Fruit fly (Drosophila melanogaster) whole organism, wandering third instar larva: Measurements from ENCODE around the gene Dref.
A peak's percentile ranks its signal among the peaks of the same experiment; 100 is the strongest.

Source experiments
- Abd-B ChIP-seq: fragments of >200 bp; optimal IDR thresholded peaks from 2 replicates; lab custom pipeline; 2017; ENCODE audit warnings: missing biosample characterization, missing genetic modification characterization
- CG32264 ChIP-seq: fragments of 200-800 bp; sonication (Bioruptor generic); optimal IDR thresholded peaks from 2 replicates; lab custom pipeline; 2016; ENCODE audit warnings: missing biosample characterization, missing genetic modification characterization
- CG9705 ChIP-seq: fragments of 200-800 bp; sonication (Bioruptor generic); optimal IDR thresholded peaks from 2 replicates; lab custom pipeline; 2018; ENCODE audit warnings: missing biosample characterization, mild to moderate bottlenecking, missing genetic modification characterization
- CrebA ChIP-seq: fragments of 200-800 bp; sonication (Bioruptor generic); optimal IDR thresholded peaks from 2 replicates; lab custom pipeline; 2016; ENCODE audit warnings: missing biosample characterization, mild to moderate bottlenecking, missing genetic modification characterization, borderline replicate concordance
- Dfd ChIP-seq: fragments of >200 bp; optimal IDR thresholded peaks from 2 replicates; lab custom pipeline; 2017; ENCODE audit warnings: missing biosample characterization, missing genetic modification characterization
- Dif ChIP-seq: fragments of 200-275, 200-300 bp; sonication (Bioruptor generic); optimal IDR thresholded peaks from 2 replicates; lab custom pipeline; 2018; ENCODE audit warnings: missing biosample characterization, missing genetic modification characterization; ENCODE audit not compliant: partially characterized antibody
- GATAd ChIP-seq: sonication (Bioruptor generic); optimal IDR thresholded peaks from 2 replicates; lab custom pipeline; 2016; ENCODE audit warnings: missing biosample characterization, missing genetic modification characterization
- HLH106 ChIP-seq: fragments of 200-800 bp; optimal IDR thresholded peaks from 3 replicates; lab custom pipeline; 2019; ENCODE audit warnings: missing biosample characterization, mild to moderate bottlenecking, missing genetic modification characterization, moderate library complexity
- Hnf4 ChIP-seq: fragments of 200-800 bp; sonication (Bioruptor generic); optimal IDR thresholded peaks from 2 replicates; lab custom pipeline; 2016; ENCODE audit warnings: missing biosample characterization, mild to moderate bottlenecking, missing genetic modification characterization
- Hr78 ChIP-seq: fragments of >200 bp; optimal IDR thresholded peaks from 2 replicates; lab custom pipeline; 2017; ENCODE audit warnings: missing biosample characterization, missing genetic modification characterization
- Hr83 ChIP-seq: fragments of 200-300 bp; sonication (Bioruptor generic); optimal IDR thresholded peaks from 2 replicates; lab custom pipeline; 2016; ENCODE audit warnings: missing biosample characterization, mild to moderate bottlenecking, missing genetic modification characterization, moderate library complexity; ENCODE audit not compliant: poor library complexity, severe bottlenecking
- Jra ChIP-seq: sonication (Bioruptor generic); optimal IDR thresholded peaks from 2 replicates; lab custom pipeline; 2016; ENCODE audit warnings: missing biosample characterization, missing genetic modification characterization
- Mio ChIP-seq: sonication (Bioruptor generic); optimal IDR thresholded peaks from 2 replicates; lab custom pipeline; 2016; ENCODE audit warnings: missing biosample characterization, missing genetic modification characterization
- Myc ChIP-seq: fragments of >200 bp; optimal IDR thresholded peaks from 2 replicates; lab custom pipeline; 2017
- N ChIP-seq: fragments of >200 bp; optimal IDR thresholded peaks from 2 replicates; lab custom pipeline; 2018; ENCODE audit warnings: missing biosample characterization, missing external identifiers, missing genetic modification characterization
- OdsH ChIP-seq: fragments of 200-800 bp; sonication (Bioruptor generic); optimal IDR thresholded peaks from 2 replicates; lab custom pipeline; 2016; ENCODE audit warnings: missing biosample characterization, mild to moderate bottlenecking, missing genetic modification characterization
- Rel ChIP-seq, 2 experiments: fragments of 200-800 bp; sonication (Bioruptor generic) in 1 of 2; optimal IDR thresholded peaks; 2 replicates in 1 of 2; 3 replicates in 1 of 2; lab custom pipeline; 2016 to 2019; ENCODE audit warnings: mild to moderate bottlenecking in 2 of 2, missing biosample characterization in 2 of 2, missing genetic modification characterization in 2 of 2, moderate library complexity in 1 of 2
- Sp1 ChIP-seq: fragments of 200-800 bp; sonication (Bioruptor generic); optimal IDR thresholded peaks from 3 replicates; lab custom pipeline; 2019; ENCODE audit warnings: missing biosample characterization, mild to moderate bottlenecking, missing genetic modification characterization, moderate library complexity
- Vsx2 ChIP-seq: fragments of 200-300, 225-300 bp; sonication (Bioruptor generic); optimal IDR thresholded peaks from 2 replicates; lab custom pipeline; 2018; ENCODE audit warnings: missing biosample characterization, missing genetic modification characterization; ENCODE audit not compliant: partially characterized antibody
- br ChIP-seq: fragments of 200-800 bp; sonication (Bioruptor generic); optimal IDR thresholded peaks from 2 replicates; lab custom pipeline; 2016; ENCODE audit warnings: missing biosample characterization, missing genetic modification characterization
- brk ChIP-seq: fragments of 200-800 bp; sonication (Bioruptor generic); optimal IDR thresholded peaks from 2 replicates; lab custom pipeline; 2016; ENCODE audit warnings: missing biosample characterization, mild to moderate bottlenecking, missing genetic modification characterization
- dl ChIP-seq, 2 experiments: fragments of 175-275, 200-275 bp in 1 of 2; fragments of 200-275 bp in 1 of 2; sonication (Bioruptor generic); optimal IDR thresholded peaks; lab custom pipeline; 2018; ENCODE audit warnings: mild to moderate bottlenecking in 2 of 2, missing biosample characterization in 2 of 2, missing genetic modification characterization in 2 of 2, moderate library complexity in 2 of 2; ENCODE audit not compliant: partially characterized antibody in 2 of 2, insufficient read depth in 1 of 2
- dmrt93B ChIP-seq: fragments of 200-800 bp; sonication (Bioruptor generic); optimal IDR thresholded peaks from 2 replicates; lab custom pipeline; 2018; ENCODE audit warnings: missing biosample characterization, mild to moderate bottlenecking, missing genetic modification characterization
- dsf ChIP-seq: sonication (Bioruptor generic); optimal IDR thresholded peaks from 2 replicates; lab custom pipeline; 2016; ENCODE audit warnings: missing biosample characterization, missing genetic modification characterization, borderline replicate concordance
- ey ChIP-seq: fragments of 200-800 bp; sonication (Bioruptor generic); optimal IDR thresholded peaks from 2 replicates; lab custom pipeline; 2016; ENCODE audit warnings: missing biosample characterization, missing genetic modification characterization
- foxo ChIP-seq, 2 experiments: fragments of 200-800 bp; sonication (Bioruptor generic); optimal IDR thresholded peaks; 2 replicates in 1 of 2; 3 replicates in 1 of 2; lab custom pipeline; 2016 to 2017; ENCODE audit warnings: missing biosample characterization in 2 of 2, missing genetic modification characterization in 2 of 2
- fru ChIP-seq: fragments of 200-800 bp; sonication (Bioruptor generic); optimal IDR thresholded peaks from 3 replicates; lab custom pipeline; 2016; ENCODE audit warnings: missing biosample characterization, mild to moderate bottlenecking, missing genetic modification characterization
- h ChIP-seq: fragments of 200-800 bp; sonication (Bioruptor generic); optimal IDR thresholded peaks from 3 replicates; lab custom pipeline; 2016; ENCODE audit warnings: missing biosample characterization, mild to moderate bottlenecking, missing genetic modification characterization
- jim ChIP-seq: fragments of 175-275, 200-325 bp; sonication (Bioruptor generic); optimal IDR thresholded peaks from 2 replicates; lab custom pipeline; 2016; ENCODE audit warnings: missing biosample characterization, mild to moderate bottlenecking, missing genetic modification characterization
- lola ChIP-seq: fragments of >200 bp; optimal IDR thresholded peaks from 2 replicates; lab custom pipeline; 2017; ENCODE audit warnings: missing biosample characterization, missing genetic modification characterization
- pan ChIP-seq: fragments of >200 bp; optimal IDR thresholded peaks from 2 replicates; lab custom pipeline; 2017
- psq ChIP-seq: fragments of 200-800 bp; sonication (Bioruptor generic); optimal IDR thresholded peaks from 3 replicates; lab custom pipeline; 2017; ENCODE audit warnings: missing biosample characterization, mild to moderate bottlenecking, missing genetic modification characterization, moderate library complexity
- rgr ChIP-seq: fragments of 200-800 bp; sonication (Bioruptor generic); optimal IDR thresholded peaks from 3 replicates; lab custom pipeline; 2016; ENCODE audit warnings: missing biosample characterization, mild to moderate bottlenecking, missing genetic modification characterization
- sage ChIP-seq: fragments of 200-800 bp; sonication (Bioruptor generic); optimal IDR thresholded peaks from 2 replicates; lab custom pipeline; 2016; ENCODE audit warnings: missing biosample characterization, mild to moderate bottlenecking, missing genetic modification characterization
- sv ChIP-seq: fragments of 200-800 bp; sonication (Bioruptor generic); optimal IDR thresholded peaks from 3 replicates; lab custom pipeline; 2016; ENCODE audit warnings: missing biosample characterization, missing genetic modification characterization
- tai ChIP-seq: sonication (Bioruptor generic); optimal IDR thresholded peaks from 2 replicates; lab custom pipeline; 2016; ENCODE audit warnings: missing biosample characterization, missing genetic modification characterization
- usp ChIP-seq: fragments of >200 bp; optimal IDR thresholded peaks from 2 replicates; lab custom pipeline; 2017; ENCODE audit warnings: missing biosample characterization, missing genetic modification characterization
- woc ChIP-seq: sonication (Bioruptor generic); optimal IDR thresholded peaks from 2 replicates; lab custom pipeline; 2016; ENCODE audit warnings: missing biosample characterization, mild to moderate bottlenecking, missing genetic modification characterization

Gene Dref

DNA sequence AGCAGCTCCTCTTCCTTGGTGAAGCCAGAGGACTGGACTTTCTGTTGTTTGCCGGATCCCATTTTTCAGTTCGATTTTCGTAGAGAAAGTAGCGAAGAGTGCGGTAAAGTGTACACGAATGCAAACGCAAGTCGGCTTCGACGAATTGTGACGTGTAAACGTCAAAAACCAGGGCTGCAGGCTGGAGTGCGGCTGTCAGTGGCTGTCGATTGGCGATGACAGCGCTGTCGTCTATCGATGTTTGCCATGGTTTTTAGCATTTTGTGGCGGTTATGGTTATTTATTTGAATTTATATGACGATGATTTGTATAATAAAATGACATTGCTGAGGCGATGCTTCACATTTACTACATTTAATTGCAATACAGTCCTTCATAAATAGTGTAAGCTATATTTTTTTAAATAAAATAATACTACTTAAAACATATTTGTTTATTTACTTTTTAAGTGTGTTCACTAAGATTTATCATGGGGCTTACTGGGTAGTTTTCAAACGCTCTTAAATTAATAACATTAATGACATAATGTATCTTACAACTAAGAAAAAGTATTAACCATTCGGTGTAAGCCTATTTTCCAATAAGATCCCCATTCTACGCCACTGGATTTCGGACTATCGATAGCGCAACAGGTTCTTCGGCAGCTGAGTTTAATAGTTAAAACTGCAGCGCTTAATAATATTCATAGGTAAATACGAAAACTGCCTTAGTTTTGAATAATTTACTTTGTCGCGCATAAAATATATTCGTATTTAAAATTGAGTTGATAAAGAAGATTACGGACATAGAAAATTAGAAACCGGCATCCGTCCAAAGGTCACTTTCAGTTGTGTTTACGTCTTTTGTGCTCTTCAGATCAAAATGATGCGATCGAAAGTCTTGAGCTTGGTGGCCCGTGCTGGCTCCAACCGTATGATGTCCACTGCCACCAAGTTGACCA lies 48.7 kb downstream of the Dref start, which contains the start of the genes CG5885 and CG4598:
TSS of gene CG5885 (minus strand) at position 311 of the 940 bp plus-strand sequence.
TSS of gene CG4598 (plus strand) at position 599 of the 940 bp plus-strand sequence.
- peak; percentile 45 for TF ChIP-seq Dif (GFP tag; lab: Kevin White, UChicago)
- no peak for TF ChIP-seq jim (GFP tag; lab: Kevin White, UChicago)
- no peak for TF ChIP-seq usp
- TF ChIP-seq Sp1 (GFP tag; lab: Kevin White, UChicago) = peak; percentile 68
- TF ChIP-seq fru (GFP tag; lab: Kevin White, UChicago) = peak; percentile 79
- no peak for TF ChIP-seq brk (GFP tag; lab: Kevin White, UChicago)
- no peak for TF ChIP-seq Rel (GFP tag; optimal IDR thresholded peaks at IDR 0.05; lab: Kevin White, UChicago)
- no peak for TF ChIP-seq Rel (tag; optimal IDR thresholded peaks at IDR 0.05; lab: Kevin White, UChicago)
- peak; percentile 61 for TF ChIP-seq psq (GFP tag; lab: Kevin White, UChicago)
- TF ChIP-seq br (GFP tag; lab: Kevin White, UChicago) = peak; percentile 55
- TF ChIP-seq HLH106 = peak; percentile 68
- no peak for TF ChIP-seq N
- TF ChIP-seq pan (lab: Kevin White, UChicago) = no peak
- TF ChIP-seq CG9705 (GFP tag; lab: Kevin White, UChicago) = peak; percentile 31
- TF ChIP-seq Hnf4 = peak; percentile 86
- TF ChIP-seq Abd-B = no peak
- TF ChIP-seq Mio (GFP tag; lab: Kevin White, UChicago) = no peak
- peak; percentile 56 for TF ChIP-seq sage
- TF ChIP-seq tai (GFP tag; lab: Kevin White, UChicago) = no peak
- peak; percentile 75 for TF ChIP-seq OdsH
- TF ChIP-seq Myc = no peak
- peak; percentile 19 for TF ChIP-seq dmrt93B (GFP tag; lab: Kevin White, UChicago)
- no peak for TF ChIP-seq Dfd (GFP tag; lab: Kevin White, UChicago)
- peak; percentile 97 for TF ChIP-seq CrebA (GFP tag; lab: Kevin White, UChicago)
- TF ChIP-seq dsf (GFP tag; lab: Kevin White, UChicago) = peak; percentile 28
- peak; percentile 70 for TF ChIP-seq Jra (GFP tag; lab: Kevin White, UChicago)
- no peak for TF ChIP-seq lola (GFP tag; lab: Kevin White, UChicago)
- no peak for TF ChIP-seq Hr78 (GFP tag; lab: Kevin White, UChicago)
- peak; percentile 57 for TF ChIP-seq ey
- no peak for TF ChIP-seq Vsx2 (GFP tag; lab: Kevin White, UChicago)
- peak; percentile 61 for TF ChIP-seq rgr (GFP tag; lab: Kevin White, UChicago)
- TF ChIP-seq sv (GFP tag; lab: Kevin White, UChicago) = peak; percentile 47
- peak in 1 of 2 experiments; percentile 5 for TF ChIP-seq dl (GFP tag; optimal IDR thresholded peaks at IDR 0.05; lab: Kevin White, UChicago; ENCODE audit: insufficient read depth in 1 of 2, partially characterized antibody in 2 of 2)
- TF ChIP-seq woc = peak; percentile 36
- TF ChIP-seq GATAd (GFP tag; lab: Kevin White, UChicago) = no peak
- TF ChIP-seq foxo (GFP tag; optimal IDR thresholded peaks at IDR 0.05; lab: Kevin White, UChicago) = peak in 1 of 2 experiments; percentile 83
- TF ChIP-seq Hr83 (GFP tag; lab: Kevin White, UChicago) = peak; percentile 56
- TF ChIP-seq h = peak; percentile 70
- TF ChIP-seq CG32264 (GFP tag; lab: Kevin White, UChicago) = no peak
